Worm (Caenorhabditis elegans) whole organism, L4/young adult: ENCODE results near the gene Y57G11C.36.

ENCODE experiments used
- dao-5 ChIP-seq: sonication (generic microtip); optimal IDR thresholded peaks from 2 replicates; lab custom pipeline; 2016; ENCODE audit warnings: missing genotype, missing genetic modification characterization, moderate library complexity, missing compliant biosample characterization
- him-1 ChIP-seq: sonication (generic microtip); optimal IDR thresholded peaks from 2 replicates; lab custom pipeline; 2016; ENCODE audit warnings: missing genotype, missing genetic modification reagents, missing genetic modification characterization, missing compliant biosample characterization

DNA sequence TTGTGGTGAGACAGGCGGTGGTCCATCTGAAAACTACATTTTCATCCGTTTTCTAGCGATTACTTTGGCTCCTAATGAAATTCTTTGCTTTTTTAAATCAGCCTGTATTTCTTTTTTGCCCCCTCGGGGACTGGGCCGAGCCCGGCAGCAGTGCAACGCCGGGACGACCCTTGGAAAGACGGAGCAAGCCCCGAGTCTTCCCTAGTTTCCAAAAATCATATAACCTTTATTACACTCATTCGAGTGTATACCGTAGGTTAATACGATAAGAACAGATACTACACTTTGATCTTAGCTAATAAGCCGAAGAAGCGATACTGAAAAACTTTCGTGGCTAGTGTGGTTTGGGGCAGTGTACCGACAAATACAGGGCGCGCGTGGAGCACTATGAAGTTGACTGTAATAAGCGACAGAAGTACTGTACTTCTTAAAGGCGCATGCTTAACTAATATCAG lies 8.8 kb downstream of the Y57G11C.36 start:
- TF ChIP-seq dao-5 (tag; lab: Kevin White, UChicago) (no peak), him-1 (tag; lab: Kevin White, UChicago) (no peak)
